Fruit fly (Drosophila melanogaster) whole organism, prepupa: Measurements from ENCODE around the gene THADA.

Experiments used
- Blimp-1 ChIP-seq: fragments of 200-800 bp; sonication (Bioruptor generic); optimal IDR thresholded peaks from 3 replicates; lab custom pipeline; 2017; ENCODE audit warnings: missing biosample characterization, missing genetic modification characterization, mild to moderate bottlenecking, moderate library complexity, missing genetic modification reagents
- CG10669 ChIP-seq: fragments of 200-800 bp; sonication (Bioruptor generic); optimal IDR thresholded peaks from 3 replicates; lab custom pipeline; 2018; ENCODE audit warnings: missing biosample characterization, mild to moderate bottlenecking, missing genetic modification characterization, moderate library complexity
- CG11294 ChIP-seq: fragments of 200-800 bp; sonication (Bioruptor generic); IDR thresholded peaks from 2 replicates; pipeline ENCODE4 v1.3.6; 2022; ENCODE audit warnings: missing biosample characterization, missing genetic modification characterization
- CG11762 ChIP-seq: fragments of 200-800 bp; sonication (Bioruptor generic); optimal IDR thresholded peaks from 3 replicates; lab custom pipeline; 2016; ENCODE audit warnings: missing biosample characterization, missing genetic modification characterization; ENCODE audit not compliant: insufficient read depth
- CG11902 ChIP-seq: fragments of 200-800 bp; sonication (Bioruptor generic); optimal IDR thresholded peaks from 3 replicates; lab custom pipeline; 2016; ENCODE audit warnings: missing biosample characterization, missing genetic modification characterization
- CG15336 ChIP-seq: fragments of 200-800 bp; sonication (Bioruptor generic); IDR thresholded peaks from 2 replicates; pipeline ENCODE4 v1.3.6; 2022; ENCODE audit warnings: missing biosample characterization, missing genetic modification characterization
- CG31627 ChIP-seq: fragments of 200-800 bp; sonication (Bioruptor generic); optimal IDR thresholded peaks from 3 replicates; lab custom pipeline; 2016; ENCODE audit warnings: missing biosample characterization, missing genetic modification characterization
- CG4318 ChIP-seq: fragments of 200-800 bp; sonication (Bioruptor generic); optimal IDR thresholded peaks from 3 replicates; lab custom pipeline; 2017; ENCODE audit warnings: missing biosample characterization, mild to moderate bottlenecking, missing genetic modification characterization
- CG6792 ChIP-seq: fragments of 200-800 bp; sonication (Bioruptor generic); optimal IDR thresholded peaks from 3 replicates; lab custom pipeline; 2016; ENCODE audit warnings: missing biosample characterization, missing genetic modification characterization
- CG6854 ChIP-seq: fragments of 200-800 bp; sonication (Bioruptor generic); optimal IDR thresholded peaks from 2 replicates; lab custom pipeline; 2017; ENCODE audit warnings: missing biosample characterization, mild to moderate bottlenecking, missing genetic modification characterization
- CG7368 ChIP-seq: fragments of 200-800 bp; sonication (Bioruptor generic); optimal IDR thresholded peaks from 3 replicates; lab custom pipeline; 2016; ENCODE audit warnings: missing biosample characterization, missing genetic modification characterization
- CG8319 ChIP-seq: fragments of 200-800 bp; sonication (Bioruptor generic); optimal IDR thresholded peaks from 3 replicates; lab custom pipeline; 2016; ENCODE audit warnings: missing biosample characterization, missing genetic modification characterization
- Eip75B ChIP-seq: fragments of 200-800 bp; sonication (Bioruptor generic); optimal IDR thresholded peaks from 3 replicates; lab custom pipeline; 2016; ENCODE audit warnings: missing biosample characterization, missing genetic modification characterization
- Eip78C ChIP-seq: fragments of 200-800 bp; sonication (Bioruptor generic); peaks from one replicate; lab custom pipeline; 2016; ENCODE audit warnings: missing biosample characterization, missing genetic modification characterization
- Eip93F ChIP-seq: fragments of 200-800 bp; sonication (Bioruptor generic); optimal IDR thresholded peaks from 2 replicates; lab custom pipeline; 2016; ENCODE audit warnings: missing biosample characterization, mild to moderate bottlenecking, missing genetic modification characterization
- Hr39 ChIP-seq: fragments of 200-800 bp; sonication (Bioruptor generic); optimal IDR thresholded peaks from 2 replicates; lab custom pipeline; 2016; ENCODE audit warnings: missing biosample characterization, missing genetic modification characterization
- Sox102F ChIP-seq: fragments of 200-800 bp; sonication (Bioruptor generic); optimal IDR thresholded peaks from 2 replicates; lab custom pipeline; 2016; ENCODE audit warnings: missing biosample characterization, mild to moderate bottlenecking, missing genetic modification characterization
- Sox14 ChIP-seq: fragments of 200-800 bp; sonication (Bioruptor generic); optimal IDR thresholded peaks from 3 replicates; lab custom pipeline; 2016; ENCODE audit warnings: missing biosample characterization, missing genetic modification characterization
- achi ChIP-seq: fragments of 200-800 bp; sonication (Bioruptor generic); optimal IDR thresholded peaks from 3 replicates; lab custom pipeline; 2016; ENCODE audit warnings: missing biosample characterization, missing genetic modification characterization
- cyc ChIP-seq: fragments of 200-800 bp; sonication (Bioruptor generic); optimal IDR thresholded peaks from 3 replicates; lab custom pipeline; 2016; ENCODE audit warnings: missing biosample characterization, missing genetic modification characterization
- dsx ChIP-seq: fragments of 200-800 bp; optimal IDR thresholded peaks from 3 replicates; lab custom pipeline; 2019; ENCODE audit warnings: missing biosample characterization, mild to moderate bottlenecking, missing genetic modification characterization, moderate library complexity; ENCODE audit not compliant: poor library complexity, severe bottlenecking
- eg ChIP-seq: fragments of 200-800 bp; sonication (Bioruptor generic); IDR thresholded peaks from 3 replicates; pipeline ENCODE4 v1.3.6; 2022; ENCODE audit warnings: missing biosample characterization, missing genetic modification characterization
- esn ChIP-seq: fragments of 200-800 bp; sonication (Bioruptor generic); optimal IDR thresholded peaks from 2 replicates; lab custom pipeline; 2016; ENCODE audit warnings: missing biosample characterization, mild to moderate bottlenecking, missing genetic modification characterization, moderate library complexity
- fd59A ChIP-seq: fragments of 200-800 bp; sonication (Bioruptor generic); optimal IDR thresholded peaks from 2 replicates; lab custom pipeline; 2017; ENCODE audit warnings: missing biosample characterization, mild to moderate bottlenecking, missing genetic modification characterization, missing genetic modification reagents
- net ChIP-seq: fragments of 200-800 bp; sonication (Bioruptor generic); optimal IDR thresholded peaks from 3 replicates; lab custom pipeline; 2016; ENCODE audit warnings: missing biosample characterization, missing genetic modification characterization
- salr ChIP-seq, 2 experiments: fragments of 200-800 bp; sonication (Bioruptor generic); optimal IDR thresholded peaks; 3 replicates each; lab custom pipeline; 2016 to 2018; ENCODE audit warnings: missing biosample characterization in 2 of 2, missing genetic modification characterization in 2 of 2, mild to moderate bottlenecking in 1 of 2
- spab ChIP-seq: fragments of 200-800 bp; sonication (Bioruptor generic); optimal IDR thresholded peaks from 2 replicates; lab custom pipeline; 2017; ENCODE audit warnings: missing biosample characterization, mild to moderate bottlenecking, missing genetic modification characterization, missing genetic modification reagents
- ss ChIP-seq, 2 experiments: fragments of 200-800 bp; sonication (Bioruptor generic); optimal IDR thresholded peaks; 2 replicates in 1 of 2; 3 replicates in 1 of 2; lab custom pipeline; 2017 to 2018; ENCODE audit warnings: mild to moderate bottlenecking in 2 of 2, missing biosample characterization in 2 of 2, missing genetic modification characterization in 2 of 2, moderate library complexity in 1 of 2
- topi ChIP-seq: fragments of 200-800 bp; sonication (Bioruptor generic); optimal IDR thresholded peaks from 3 replicates; lab custom pipeline; 2016; ENCODE audit warnings: missing biosample characterization, missing genetic modification characterization
- vri ChIP-seq: fragments of 200-800 bp; sonication (Bioruptor generic); optimal IDR thresholded peaks from 3 replicates; lab custom pipeline; 2016; ENCODE audit warnings: missing biosample characterization, mild to moderate bottlenecking, missing genetic modification characterization

THADA gene

dm6 chrX:19825191-19825590, 40.1 kb downstream of the THADA start:
- TF ChIP-seq Eip78C (GFP tag; lab: Kevin White, UChicago) (peak; percentile 33), dsx (GFP tag; lab: Kevin White, UChicago) (no peak)

dm6 chrX:19823980-19824379, 41.3 kb downstream of the THADA start, which contains the start of gene SkpE:
Gene SkpE (minus strand): TSS chrX:19824080.
- no peak for TF ChIP-seq Sox102F (GFP tag; lab: Kevin White, UChicago)
- TF ChIP-seq Eip93F (GFP tag; lab: Kevin White, UChicago) = no peak
- TF ChIP-seq net (GFP tag; lab: Kevin White, UChicago) = no peak
- TF ChIP-seq, all 60 proteins: peak for 0

- TF ChIP-seq CG10669 (GFP tag; lab: Kevin White, UChicago) (no peak), Sox14 (GFP tag; lab: Kevin White, UChicago) (no peak), CG8319 (GFP tag; lab: Kevin White, UChicago) (no peak), topi (GFP tag; lab: Kevin White, UChicago) (no peak), CG4318 (GFP tag; lab: Kevin White, UChicago) (no peak), vri (GFP tag; lab: Kevin White, UChicago) (no peak), CG7368 (no peak), Eip75B (GFP tag; lab: Kevin White, UChicago) (no peak), achi (no peak), dsx (GFP tag; lab: Kevin White, UChicago) (no peak), CG6792 (GFP tag; lab: Kevin White, UChicago) (no peak), CG11762 (GFP tag; lab: Kevin White, UChicago) (no peak), CG15336 (GFP tag; lab: Robert Waterston, UW) (no peak), CG11902 (no peak), Eip78C (GFP tag; lab: Kevin White, UChicago) (no peak), ss (GFP tag; optimal IDR thresholded peaks at IDR 0.05; lab: Kevin White, UChicago) (no peak), Hr39 (GFP tag; lab: Kevin White, UChicago) (no peak), CG11294 (GFP tag; lab: Robert Waterston, UW) (no peak), spab (GFP tag; lab: Kevin White, UChicago) (no peak), salr (GFP tag; optimal IDR thresholded peaks at IDR 0.05; lab: Kevin White, UChicago) (no peak)
- TF ChIP-seq, all 60 proteins: peak for 0
Observed at dm6 chrX:19818617-19819016, 46.7 kb downstream of the THADA start.

- TF ChIP-seq Hr39 (GFP tag; lab: Kevin White, UChicago) (no peak), ss (GFP tag; optimal IDR thresholded peaks at IDR 0.05; lab: Kevin White, UChicago) (no peak), eg (GFP tag; lab: Robert Waterston, UW) (no peak), CG4318 (GFP tag; lab: Kevin White, UChicago) (no peak), CG6854 (no peak), vri (GFP tag; lab: Kevin White, UChicago) (no peak), esn (GFP tag; lab: Kevin White, UChicago) (no peak)
- TF ChIP-seq, all 60 proteins: peak for 0
Observed at dm6 chrX:19815772-19816171, 49.6 kb downstream of the THADA start, which contains the start of gene SkpC. Gene SkpC (plus strand): TSS chrX:19816072.

dm6 chrX:19812429-19812828, 52.9 kb downstream of the THADA start, which contains the start of gene SkpD:
Gene SkpD (plus strand): TSS chrX:19812729.
- no peak for TF ChIP-seq fd59A (GFP tag; lab: Kevin White, UChicago)
- TF ChIP-seq CG11902 = no peak
- TF ChIP-seq Blimp-1 = no peak
- TF ChIP-seq CG31627 (GFP tag; lab: Kevin White, UChicago) = no peak
- TF ChIP-seq, all 60 proteins: peak for 0

- TF ChIP-seq cyc (GFP tag; lab: Kevin White, UChicago) = no peak
- no peak for TF ChIP-seq Sox14 (GFP tag; lab: Kevin White, UChicago)
Observed at dm6 chrX:19811057-19811456, 54.3 kb downstream of the THADA start.
